Worm (Caenorhabditis elegans) whole organism, L2 larva: ENCODE results near the gene C44B11.6.

ENCODE experiments used
- C34F6.9 ChIP-seq: fragments of 150-350 bp; optimal IDR thresholded peaks from 2 replicates; lab custom pipeline; 2014; ENCODE audit warnings: missing biosample characterization, missing genetic modification characterization
- F13H6.1 ChIP-seq: sonication (generic microtip); optimal IDR thresholded peaks from 2 replicates; lab custom pipeline; 2016; ENCODE audit warnings: missing genetic modification characterization, missing compliant biosample characterization
- R02D3.7 ChIP-seq: fragments of 150-350 bp; optimal IDR thresholded peaks from 2 replicates; lab custom pipeline; 2014; ENCODE audit warnings: missing biosample characterization, missing genetic modification characterization
- Y55F3AM.14 ChIP-seq: fragments of 200-800 bp; sonication (Bioruptor generic); optimal IDR thresholded peaks from 2 replicates; lab custom pipeline; 2018; ENCODE audit warnings: mild to moderate bottlenecking, missing genetic modification characterization, missing compliant biosample characterization
- ZK546.5 ChIP-seq: sonication (generic microtip); optimal IDR thresholded peaks from 2 replicates; lab custom pipeline; 2017; ENCODE audit warnings: missing biosample characterization, missing genetic modification characterization
- alr-1 ChIP-seq: fragments of 150-350 bp; optimal IDR thresholded peaks from 2 replicates; lab custom pipeline; 2014; ENCODE audit warnings: missing biosample characterization, missing genetic modification characterization
- aly-2 ChIP-seq: fragments of 150-350 bp; optimal IDR thresholded peaks from 2 replicates; lab custom pipeline; 2014; ENCODE audit warnings: missing biosample characterization, missing genetic modification characterization
- ama-1 ChIP-seq: fragments of 150-350 bp; optimal IDR thresholded peaks from 2 replicates; lab custom pipeline; 2018; ENCODE audit warnings: inconsistent platforms
- blmp-1 ChIP-seq: sonication (generic microtip); optimal IDR thresholded peaks from 2 replicates; lab custom pipeline; 2017; ENCODE audit warnings: missing genetic modification characterization, mild to moderate bottlenecking, missing compliant biosample characterization, antibody characterized with exemption, moderate library complexity; ENCODE audit not compliant: insufficient read depth
- ceh-16 ChIP-seq: fragments of 150-350 bp; optimal IDR thresholded peaks from 2 replicates; lab custom pipeline; 2014; ENCODE audit warnings: missing biosample characterization, missing genetic modification characterization
- ceh-82 ChIP-seq: fragments of 150-350 bp; optimal IDR thresholded peaks from 2 replicates; lab custom pipeline; 2014; ENCODE audit warnings: missing biosample characterization, missing genetic modification characterization
- dmd-4 ChIP-seq: sonication (generic microtip); optimal IDR thresholded peaks from 2 replicates; lab custom pipeline; 2017; ENCODE audit warnings: missing biosample characterization, missing genetic modification characterization
- egl-27 ChIP-seq: sonication (generic microtip); optimal IDR thresholded peaks from 3 replicates; lab custom pipeline; 2017; ENCODE audit warnings: missing biosample characterization, missing genetic modification reagents, missing genetic modification characterization
- elt-1 ChIP-seq: fragments of 150-350 bp; optimal IDR thresholded peaks from 2 replicates; lab custom pipeline; 2014; ENCODE audit warnings: missing biosample characterization, missing genetic modification characterization
- elt-3 ChIP-seq: sonication (generic microtip); optimal IDR thresholded peaks from 2 replicates; lab custom pipeline; 2017; ENCODE audit warnings: missing biosample characterization, missing genetic modification characterization
- fos-1 ChIP-seq: fragments of 150-350 bp; optimal IDR thresholded peaks from 2 replicates; lab custom pipeline; 2014; ENCODE audit warnings: missing biosample characterization, missing genetic modification characterization
- gmeb-1 ChIP-seq: fragments of 150-350 bp; optimal IDR thresholded peaks from 2 replicates; lab custom pipeline; 2014; ENCODE audit warnings: missing biosample characterization, missing genetic modification characterization
- lin-11 ChIP-seq: fragments of 150-350 bp; sonication (generic microtip); optimal IDR thresholded peaks from 2 replicates; lab custom pipeline; 2014; ENCODE audit warnings: missing biosample characterization, missing genetic modification characterization, inconsistent platforms, mixed read lengths
- lin-13 ChIP-seq: fragments of 150-350 bp; optimal IDR thresholded peaks from 2 replicates; lab custom pipeline; 2014; ENCODE audit warnings: missing biosample characterization, missing genetic modification reagents, missing genetic modification characterization
- lin-39 ChIP-seq: fragments of 150-350 bp; optimal IDR thresholded peaks from 2 replicates; lab custom pipeline; 2014; ENCODE audit warnings: missing biosample characterization, missing genetic modification reagents, missing genetic modification characterization
- lsy-2 ChIP-seq, 2 experiments: fragments of 150-350 bp in 1 of 2; sonication (generic microtip) in 1 of 2; optimal IDR thresholded peaks; 2 replicates each; lab custom pipeline; 2014 to 2017; ENCODE audit warnings: missing biosample characterization in 2 of 2, missing genetic modification characterization in 2 of 2
- mab-5 ChIP-seq: fragments of 150-350 bp; optimal IDR thresholded peaks from 2 replicates; lab custom pipeline; 2014; ENCODE audit warnings: missing biosample characterization, missing genetic modification characterization
- mbf-1 ChIP-seq: sonication (generic microtip); optimal IDR thresholded peaks from 2 replicates; lab custom pipeline; 2017; ENCODE audit warnings: missing biosample characterization, missing genetic modification characterization
- mdl-1 ChIP-seq, 2 experiments: fragments of 150-350 bp in 1 of 2; sonication (generic microtip) in 1 of 2; optimal IDR thresholded peaks; 2 replicates each; lab custom pipeline; 2017; ENCODE audit warnings: missing biosample characterization in 2 of 2, missing genetic modification characterization in 2 of 2
- nhr-10 ChIP-seq: sonication (generic microtip); optimal IDR thresholded peaks from 2 replicates; lab custom pipeline; 2017; ENCODE audit warnings: missing biosample characterization, missing genetic modification characterization
- nhr-11 ChIP-seq: fragments of 150-350 bp; optimal IDR thresholded peaks from 2 replicates; lab custom pipeline; 2014; ENCODE audit warnings: missing biosample characterization, missing genetic modification characterization
- nhr-12 ChIP-seq: fragments of 150-350 bp; optimal IDR thresholded peaks from 2 replicates; lab custom pipeline; 2014; ENCODE audit warnings: missing biosample characterization, missing genetic modification characterization
- nhr-21 ChIP-seq: fragments of 150-350 bp; optimal IDR thresholded peaks from 2 replicates; lab custom pipeline; 2014; ENCODE audit warnings: missing biosample characterization, missing genetic modification characterization
- nhr-23 ChIP-seq: fragments of 150-350 bp; optimal IDR thresholded peaks from 2 replicates; lab custom pipeline; 2014; ENCODE audit warnings: missing biosample characterization, missing genetic modification reagents, missing genetic modification characterization
- nhr-237 ChIP-seq: fragments of 150-350 bp; optimal IDR thresholded peaks from 2 replicates; lab custom pipeline; 2014; ENCODE audit warnings: missing biosample characterization, missing genetic modification characterization
- nhr-25 ChIP-seq: fragments of 150-350 bp; sonication (generic microtip); optimal IDR thresholded peaks from 3 replicates; lab custom pipeline; 2014; ENCODE audit warnings: missing biosample characterization, missing genetic modification characterization
- nhr-6 ChIP-seq: fragments of 150-350 bp; optimal IDR thresholded peaks from 2 replicates; lab custom pipeline; 2014; ENCODE audit warnings: missing biosample characterization, missing genetic modification characterization
- nhr-77 ChIP-seq: fragments of 150-350 bp; optimal IDR thresholded peaks from 2 replicates; lab custom pipeline; 2014; ENCODE audit warnings: missing biosample characterization, missing genetic modification characterization
- peb-1 ChIP-seq: fragments of 150-350 bp; optimal IDR thresholded peaks from 2 replicates; lab custom pipeline; 2014; ENCODE audit warnings: missing biosample characterization, missing genetic modification characterization
- sem-4 ChIP-seq: fragments of 150-350 bp; optimal IDR thresholded peaks from 2 replicates; lab custom pipeline; 2014; ENCODE audit warnings: missing biosample characterization, missing genetic modification reagents, missing genetic modification characterization
- skn-1 ChIP-seq: sonication (generic microtip); optimal IDR thresholded peaks from 2 replicates; lab custom pipeline; 2017; ENCODE audit warnings: missing biosample characterization, missing genetic modification characterization
- sma-3 ChIP-seq: sonication (generic microtip); optimal IDR thresholded peaks from 2 replicates; lab custom pipeline; 2016; ENCODE audit warnings: missing genetic modification reagents, missing genetic modification characterization, missing compliant biosample characterization
- sma-9 ChIP-seq, 2 experiments: fragments of 150-350 bp in 1 of 2; sonication (generic microtip) in 1 of 2; optimal IDR thresholded peaks; 2 replicates each; lab custom pipeline; 2014 to 2016; ENCODE audit warnings: missing genetic modification characterization in 2 of 2, mild to moderate bottlenecking in 1 of 2, missing biosample characterization in 1 of 2, missing compliant biosample characterization in 1 of 2, missing genetic modification reagents in 1 of 2, moderate library complexity in 1 of 2
- snpc-4 ChIP-seq: fragments of 150-350 bp; optimal IDR thresholded peaks from 2 replicates; lab custom pipeline; 2014; ENCODE audit warnings: missing biosample characterization, missing genetic modification characterization
- unc-39 ChIP-seq: fragments of 150-350 bp; optimal IDR thresholded peaks from 2 replicates; lab custom pipeline; 2014; ENCODE audit warnings: missing biosample characterization, missing genetic modification characterization
- unc-55 ChIP-seq: fragments of 150-350 bp; sonication (generic microtip); optimal IDR thresholded peaks from 3 replicates; lab custom pipeline; 2014; ENCODE audit warnings: missing biosample characterization, missing genetic modification reagents, missing genetic modification characterization
- unc-62 ChIP-seq: fragments of 150-350 bp; optimal IDR thresholded peaks from 2 replicates; lab custom pipeline; 2014; ENCODE audit warnings: missing biosample characterization, missing genetic modification reagents, missing genetic modification characterization
- zag-1 ChIP-seq: fragments of 150-350 bp; optimal IDR thresholded peaks from 2 replicates; lab custom pipeline; 2014; ENCODE audit warnings: missing biosample characterization, missing genetic modification characterization
- ztf-1 ChIP-seq: fragments of 200-800 bp; sonication (Bioruptor generic); conservative IDR thresholded peaks from 2 replicates; pipeline ENCODE4 v1.3.6; 2022; ENCODE audit warnings: missing genetic modification characterization, missing compliant biosample characterization
- ztf-11 ChIP-seq: sonication (generic microtip); optimal IDR thresholded peaks from 2 replicates; lab custom pipeline; 2017; ENCODE audit warnings: missing biosample characterization, missing genetic modification characterization
- ztf-4 ChIP-seq: fragments of 150-350 bp; optimal IDR thresholded peaks from 2 replicates; lab custom pipeline; 2014; ENCODE audit warnings: missing biosample characterization, missing genetic modification characterization

The C44B11.6 gene

ce11 chrIII:3169279-3169678 lies 16.3 kb downstream of the C44B11.6 start:
- no peak for TF ChIP-seq aly-2 (tag; lab: Kevin White, UChicago)
- TF ChIP-seq unc-39 = no peak
- no peak for TF ChIP-seq egl-27 (tag; lab: Kevin White, UChicago)
- TF ChIP-seq mab-5 = no peak
- TF ChIP-seq nhr-21 (tag; lab: Kevin White, UChicago) = no peak
- no peak for TF ChIP-seq ceh-82 (tag; lab: Kevin White, UChicago)
- TF ChIP-seq ama-1 (lab: Kevin White, UChicago) = no peak
- no peak for TF ChIP-seq unc-62 (GFP tag; lab: Kevin White, UChicago)
- TF ChIP-seq ztf-11 (tag; lab: Kevin White, UChicago) = no peak
- no peak for TF ChIP-seq elt-3 (tag; lab: Kevin White, UChicago)
- no peak for TF ChIP-seq skn-1 (tag; lab: Kevin White, UChicago)
- TF ChIP-seq, all 48 proteins: peak for 0

- TF ChIP-seq snpc-4 = no peak
- no peak for TF ChIP-seq aly-2 (tag; lab: Kevin White, UChicago)
- no peak for TF ChIP-seq ZK546.5 (tag; lab: Kevin White, UChicago)
Measured at ce11 chrIII:3170538-3170937, 17.6 kb downstream of the C44B11.6 start.

- TF ChIP-seq fos-1 (tag; lab: Kevin White, UChicago) (no peak), F13H6.1 (tag; lab: Kevin White, UChicago) (no peak), dmd-4 (tag; lab: Kevin White, UChicago) (no peak), unc-55 (GFP tag; lab: Kevin White, UChicago) (no peak), nhr-10 (tag; lab: Kevin White, UChicago) (no peak), C34F6.9 (no peak), elt-3 (tag; lab: Kevin White, UChicago) (no peak), sma-3 (GFP tag; lab: Kevin White, UChicago) (no peak)
Measured at ce11 chrIII:3171382-3171781, 18.4 kb downstream of the C44B11.6 start, which contains the start of gene R148.4. TSS of gene R148.4 (plus strand) at chrIII:3171592.

- TF ChIP-seq elt-3 (tag; lab: Kevin White, UChicago) (no peak), unc-39 (no peak), nhr-6 (tag; lab: Kevin White, UChicago) (no peak), sem-4 (peak; percentile 27), lin-11 (peak; percentile 36), gmeb-1 (peak; percentile 66), R02D3.7 (tag; lab: Kevin White, UChicago) (no peak), unc-55 (GFP tag; lab: Kevin White, UChicago) (peak; percentile 52), blmp-1 (no peak), nhr-21 (tag; lab: Kevin White, UChicago) (peak; percentile 22), Y55F3AM.14 (GFP tag; lab: Kevin White, UChicago) (no peak), sma-9 (GFP tag; optimal IDR thresholded peaks at IDR 0.05; lab: Kevin White, UChicago) (no peak), sma-9 (tag; optimal IDR thresholded peaks at IDR 0.05; lab: Kevin White, UChicago) (no peak), lsy-2 (tag; optimal IDR thresholded peaks at IDR 0.05; lab: Kevin White, UChicago) (peak in 1 of 2 experiments; percentile 59), skn-1 (tag; lab: Kevin White, UChicago) (no peak), alr-1 (no peak), nhr-23 (no peak), ama-1 (lab: Kevin White, UChicago) (no peak), ztf-1 (GFP tag; lab: Robert Waterston, UW) (no peak), ZK546.5 (tag; lab: Kevin White, UChicago) (no peak), nhr-11 (no peak), ztf-11 (tag; lab: Kevin White, UChicago) (no peak), mdl-1 (tag; optimal IDR thresholded peaks at IDR 0.05; lab: Kevin White, UChicago) (peak in 1 of 2 experiments; percentile 24), nhr-25 (peak; percentile 37), egl-27 (tag; lab: Kevin White, UChicago) (no peak), dmd-4 (tag; lab: Kevin White, UChicago) (no peak), aly-2 (tag; lab: Kevin White, UChicago) (no peak), mbf-1 (tag; lab: Kevin White, UChicago) (no peak), zag-1 (tag; lab: Kevin White, UChicago) (no peak), ceh-16 (tag; lab: Kevin White, UChicago) (no peak), nhr-77 (tag; lab: Kevin White, UChicago) (no peak), nhr-237 (tag; lab: Kevin White, UChicago) (no peak), lin-39 (tag; lab: Kevin White, UChicago) (no peak), unc-62 (GFP tag; lab: Kevin White, UChicago) (no peak), snpc-4 (peak; percentile 15), F13H6.1 (tag; lab: Kevin White, UChicago) (peak; percentile 62), ztf-4 (tag; lab: Kevin White, UChicago) (peak; percentile 19), peb-1 (tag; lab: Kevin White, UChicago) (no peak), elt-1 (tag; lab: Kevin White, UChicago) (no peak), lin-13 (GFP tag; lab: Kevin White, UChicago) (peak; percentile 61), nhr-12 (tag; lab: Kevin White, UChicago) (no peak), fos-1 (tag; lab: Kevin White, UChicago) (no peak)
Measured at ce11 chrIII:3174985-3175384, 22.0 kb downstream of the C44B11.6 start, which contains the start of gene R148.3. TSS of gene R148.3 (plus strand) at chrIII:3175331.
